Worm (Caenorhabditis elegans): ENCODE data around the gene C06H2.7.
A peak's percentile ranks its signal among the peaks of the same experiment; 100 is the strongest.

The C06H2.7 gene

DNA sequence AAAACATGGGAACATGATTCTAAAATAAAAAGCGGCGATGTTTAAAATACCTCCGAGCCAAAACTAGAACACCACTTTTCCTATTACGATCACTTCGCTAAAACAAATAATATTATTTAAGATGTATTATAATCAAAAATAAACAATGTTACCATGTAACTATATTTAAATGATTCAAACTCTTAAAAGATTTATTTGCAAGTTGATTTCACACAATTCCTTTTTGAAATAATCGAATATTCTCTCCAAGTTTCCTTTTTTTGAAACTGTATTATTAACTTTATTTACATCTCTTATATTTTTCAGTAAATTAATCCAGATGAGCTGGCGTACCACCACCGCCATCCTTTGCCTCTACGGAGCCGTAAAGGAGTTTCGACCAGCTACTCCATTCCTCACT lies 3.4 kb downstream of the C06H2.7 start, which contains the start of gene folt-1:
TSS of gene folt-1 (plus strand) at position 301 of the 400 bp plus-strand sequence.
- no peak for TF ChIP-seq cnd-1 (tag; optimal IDR thresholded peaks at IDR 0.05)

DNA sequence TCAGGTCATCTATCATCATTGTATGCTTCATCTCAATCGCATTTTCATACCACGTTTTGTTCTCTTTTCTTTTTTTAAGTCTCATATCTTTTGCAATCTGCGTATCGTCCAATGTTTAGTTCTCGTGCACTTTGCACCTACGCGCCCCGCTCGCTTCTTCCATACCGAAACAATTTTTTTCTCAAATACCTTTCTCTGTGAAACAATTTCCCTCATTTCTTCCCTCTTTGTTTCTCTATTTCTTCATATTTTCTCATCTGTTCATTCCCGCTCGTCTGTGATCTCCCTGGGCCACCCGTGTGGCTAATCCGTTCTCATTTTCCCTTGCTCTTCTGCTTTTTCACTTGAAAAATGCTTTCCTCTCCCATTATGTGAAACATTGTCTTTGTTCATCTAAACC lies 4.3 kb downstream of the C06H2.7 start:
- TF ChIP-seq mab-5 (tag; optimal IDR thresholded peaks at IDR 0.05) (no peak), zip-8 (tag; optimal IDR thresholded peaks at IDR 0.05) (no peak), blmp-1 (tag; optimal IDR thresholded peaks at IDR 0.05) (no peak), nhr-76 (tag; optimal IDR thresholded peaks at IDR 0.05) (no peak), hlh-1 (tag; optimal IDR thresholded peaks at IDR 0.05) (peak; percentile 3), ceh-83 (GFP tag; optimal IDR thresholded peaks at IDR 0.05) (no peak), ztf-11 (tag; optimal IDR thresholded peaks at IDR 0.05) (no peak), unc-39 (tag; optimal IDR thresholded peaks at IDR 0.05) (no peak), unc-120 (tag; optimal IDR thresholded peaks at IDR 0.05; ENCODE audit: poor library complexity, severe bottlenecking) (peak; percentile 65), nhr-12 (tag; optimal IDR thresholded peaks at IDR 0.05) (no peak)

DNA sequence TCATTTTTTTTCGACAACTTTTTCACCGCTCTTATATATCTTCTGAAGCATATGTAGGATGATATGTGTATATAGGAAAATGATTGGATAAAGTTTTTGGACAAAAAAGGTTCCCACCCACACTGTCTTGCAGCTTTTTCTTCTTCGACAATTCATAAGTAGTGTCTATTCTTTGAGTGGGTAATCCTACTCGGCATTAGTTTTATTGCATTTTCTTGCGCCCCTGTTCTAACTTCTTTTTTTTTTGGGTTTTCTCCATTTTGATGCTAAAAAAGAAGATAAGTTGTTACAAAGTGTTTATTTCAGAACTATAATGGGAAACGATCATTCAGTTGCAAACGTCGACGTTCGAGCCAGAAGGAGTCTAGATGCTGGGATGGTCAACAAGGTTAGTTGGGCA lies 10.3 kb downstream of the C06H2.7 start, which contains the start of gene glb-3:
TSS of gene glb-3 (plus strand) at position 301 of the 400 bp plus-strand sequence.
- TF ChIP-seq pha-4 (tag; optimal IDR thresholded peaks at IDR 0.05) (no peak), ces-1 (GFP tag; optimal IDR thresholded peaks at IDR 0.05) (no peak), elt-1 (tag; optimal IDR thresholded peaks at IDR 0.05; ENCODE audit: borderline replicate concordance, insufficient read depth) (no peak), lin-32 (GFP tag; optimal IDR thresholded peaks at IDR 0.05) (no peak), nhr-237 (tag; optimal IDR thresholded peaks at IDR 0.05) (no peak), ztf-11 (tag; optimal IDR thresholded peaks at IDR 0.05) (no peak)

DNA sequence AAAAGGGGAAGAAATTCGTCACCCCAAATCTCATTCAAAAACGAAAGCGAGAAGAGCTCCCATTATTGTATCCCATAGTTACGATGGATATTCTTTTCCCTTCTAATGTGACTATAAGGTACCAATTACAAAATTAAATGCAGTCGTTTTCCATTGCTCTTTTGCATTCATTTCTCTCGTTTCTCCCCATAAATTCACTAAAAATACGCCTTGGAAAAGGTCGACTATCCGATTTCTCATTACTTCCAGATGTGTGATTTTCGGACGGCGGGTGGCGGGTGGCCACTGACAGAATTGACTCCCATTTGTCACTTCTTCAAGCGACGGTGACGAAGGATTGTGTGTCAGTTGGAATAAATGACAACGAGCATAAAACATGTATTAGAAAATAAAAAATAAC lies 11.1 kb downstream of the C06H2.7 start:
- TF ChIP-seq ztf-11 (tag; optimal IDR thresholded peaks at IDR 0.05) (no peak), mls-2 (tag; optimal IDR thresholded peaks at IDR 0.05) (no peak), nhr-12 (tag; optimal IDR thresholded peaks at IDR 0.05) (no peak), hlh-1 (tag; optimal IDR thresholded peaks at IDR 0.05) (no peak), unc-120 (tag; optimal IDR thresholded peaks at IDR 0.05; ENCODE audit: poor library complexity, severe bottlenecking) (no peak), lsy-2 (tag; optimal IDR thresholded peaks at IDR 0.05) (no peak), nhr-76 (tag; optimal IDR thresholded peaks at IDR 0.05) (no peak), bed-3 (GFP tag; optimal IDR thresholded peaks at IDR 0.05) (no peak), cnd-1 (tag; optimal IDR thresholded peaks at IDR 0.05) (no peak), elt-3 (tag; optimal IDR thresholded peaks at IDR 0.05) (no peak), lin-32 (GFP tag; optimal IDR thresholded peaks at IDR 0.05) (no peak), ces-1 (GFP tag; optimal IDR thresholded peaks at IDR 0.05) (no peak), pha-4 (tag; optimal IDR thresholded peaks at IDR 0.05) (no peak)

DNA sequence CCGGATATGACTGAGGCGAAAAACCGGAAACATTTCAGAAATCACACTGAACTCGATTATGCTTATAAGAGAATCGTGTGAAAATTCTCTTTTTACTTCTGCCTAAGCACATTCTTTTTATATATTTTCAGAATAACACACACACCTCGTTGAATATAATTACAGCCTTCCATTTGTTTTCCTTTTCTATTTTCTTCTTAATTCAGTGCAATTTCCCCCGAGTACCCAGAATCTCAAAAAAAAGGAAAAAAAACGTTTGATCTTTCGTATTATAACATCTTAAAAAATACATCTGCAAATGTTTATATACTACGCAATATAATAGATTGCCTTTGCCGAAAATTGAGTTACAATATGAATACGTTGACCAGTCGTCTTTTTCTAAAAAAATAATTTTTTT lies 12.8 kb downstream of the C06H2.7 start:
- TF ChIP-seq hlh-1 (tag; optimal IDR thresholded peaks at IDR 0.05) (no peak), bed-3 (GFP tag; optimal IDR thresholded peaks at IDR 0.05) (no peak)

DNA sequence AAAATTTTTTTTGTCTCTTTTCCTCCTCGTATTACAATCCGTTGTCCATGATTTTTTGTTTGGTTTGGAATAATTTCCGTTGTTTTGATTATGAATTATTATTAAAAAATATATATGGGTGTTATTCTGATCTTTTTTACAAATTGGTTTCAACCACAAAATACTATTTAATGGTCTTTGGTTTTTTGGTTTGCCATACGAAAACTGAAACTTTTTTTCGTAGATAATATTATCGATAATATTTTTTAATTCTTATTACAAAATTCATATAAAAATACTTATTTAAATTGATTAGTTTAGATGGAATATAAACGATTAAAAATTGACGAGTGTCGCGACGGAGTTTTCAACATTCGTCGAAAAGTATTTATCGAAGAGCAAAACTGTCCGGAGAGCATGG lies 17.4 kb downstream of the C06H2.7 start, which contains the start of gene jmjd-5:
TSS of gene jmjd-5 (plus strand) at position 301 of the 400 bp plus-strand sequence.
- TF ChIP-seq ztf-11 (tag; optimal IDR thresholded peaks at IDR 0.05) (no peak), lin-13 (tag; optimal IDR thresholded peaks at IDR 0.05) (no peak), mls-2 (tag; optimal IDR thresholded peaks at IDR 0.05) (no peak), sptf-1 (tag; optimal IDR thresholded peaks at IDR 0.05) (no peak)

DNA sequence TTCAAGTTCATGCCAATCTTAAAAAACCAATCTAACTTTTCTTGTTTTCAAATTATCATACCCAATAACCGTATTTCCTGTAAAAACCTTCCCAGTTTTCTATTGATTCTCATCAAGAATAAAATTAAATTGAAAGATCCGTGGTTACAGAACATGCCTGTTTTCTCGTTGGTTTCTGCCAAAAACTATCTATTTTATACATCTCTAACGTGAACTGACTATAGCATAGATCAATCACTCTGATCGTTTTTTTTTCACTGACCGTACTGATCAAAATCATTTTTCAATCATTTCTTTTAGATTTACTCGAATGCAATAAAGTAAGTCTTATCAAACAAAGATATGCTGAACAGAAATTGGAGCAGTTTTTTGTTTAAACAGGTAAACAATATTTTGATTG lies 19.7 kb downstream of the C06H2.7 start, which contains the start of gene C06H2.2:
TSS of gene C06H2.2 (plus strand) at position 301 of the 400 bp plus-strand sequence.
- TF ChIP-seq zip-8 (tag; optimal IDR thresholded peaks at IDR 0.05): no peak
- TF ChIP-seq cnd-1 (tag; optimal IDR thresholded peaks at IDR 0.05): no peak
- no peak for TF ChIP-seq ham-2 (GFP tag; optimal IDR thresholded peaks at IDR 0.05)
- no peak for TF ChIP-seq hlh-1 (tag; optimal IDR thresholded peaks at IDR 0.05)
- no peak for TF ChIP-seq nhr-28 (tag; optimal IDR thresholded peaks at IDR 0.05)
- no peak for TF ChIP-seq bed-3 (GFP tag; optimal IDR thresholded peaks at IDR 0.05)
- TF ChIP-seq elt-1 (tag; optimal IDR thresholded peaks at IDR 0.05; ENCODE audit: borderline replicate concordance, insufficient read depth): no peak
- no peak for TF ChIP-seq nhr-237 (tag; optimal IDR thresholded peaks at IDR 0.05)
- TF ChIP-seq lin-13 (tag; optimal IDR thresholded peaks at IDR 0.05): no peak
- TF ChIP-seq snpc-4 (tag; optimal IDR thresholded peaks at IDR 0.05): no peak
- no peak for TF ChIP-seq sem-2 (GFP tag; optimal IDR thresholded peaks at IDR 0.05)
- no peak for TF ChIP-seq M03D4.4 (tag; optimal IDR thresholded peaks at IDR 0.05)
- TF ChIP-seq mab-5 (tag; optimal IDR thresholded peaks at IDR 0.05): no peak
- TF ChIP-seq drap-1 (GFP tag; optimal IDR thresholded peaks at IDR 0.05): no peak
- TF ChIP-seq ceh-43 (GFP tag; optimal IDR thresholded peaks at IDR 0.05): no peak
- no peak for TF ChIP-seq ceh-39 (tag; optimal IDR thresholded peaks at IDR 0.05)
- TF ChIP-seq tbx-8 (GFP tag; optimal IDR thresholded peaks at IDR 0.05): no peak
